Worm (Caenorhabditis elegans): ENCODE measurements around the gene dab-1.
A peak's percentile ranks its signal among the peaks of the same experiment; 100 is the strongest.

dab-1 gene

DNA sequence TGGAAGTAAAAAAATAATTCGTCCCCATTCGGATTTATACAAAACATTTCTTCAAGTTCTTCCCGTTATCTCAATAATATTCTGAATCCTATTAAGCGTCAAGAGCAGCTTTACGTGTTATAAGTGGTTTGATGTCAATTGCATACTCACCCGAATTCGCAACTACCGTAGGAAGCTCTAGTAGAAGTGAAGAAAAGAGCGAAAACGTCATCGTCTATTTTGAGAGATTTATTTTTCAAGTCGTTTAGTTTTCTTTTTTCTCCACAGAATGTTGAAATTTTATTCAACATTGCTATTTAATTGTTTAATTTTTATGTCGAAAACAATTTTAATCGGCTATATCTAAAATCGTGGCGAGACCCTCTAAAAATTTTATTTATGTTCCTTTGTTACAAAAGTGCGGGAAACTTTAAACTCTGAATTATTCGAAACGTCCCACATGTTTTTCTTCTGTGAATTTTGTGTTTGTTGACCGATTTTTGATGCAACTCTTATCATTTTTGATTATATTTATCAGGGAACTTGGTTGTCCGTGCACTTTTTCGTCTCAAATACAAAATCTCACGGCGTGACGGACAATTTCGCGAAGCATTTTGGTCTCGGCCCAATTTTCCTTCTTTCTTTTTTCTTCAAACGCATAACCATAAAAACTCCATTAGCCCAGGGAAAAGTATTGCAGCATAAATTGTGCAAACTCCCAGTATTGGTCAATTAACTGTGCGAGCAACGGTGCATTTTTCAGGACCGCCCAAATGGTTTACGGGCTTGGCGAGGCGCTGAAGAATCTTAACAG, 47.9 kb downstream of the dab-1 start, which contains the start of gene tdc-1:
Gene tdc-1 (plus strand): TSS at position 743 of the 793 bp plus-strand sequence.
- TF ChIP-seq nhr-12 (tag; optimal IDR thresholded peaks at IDR 0.05) (no peak), efl-1 (optimal IDR thresholded peaks at IDR 0.05) (no peak), efl-1 (GFP tag; optimal IDR thresholded peaks at IDR 0.05 in 1 of 2) (peak in 1 of 2 experiments; percentile 66), elt-2 (tag; optimal IDR thresholded peaks at IDR 0.05) (peak; percentile 20)

DNA sequence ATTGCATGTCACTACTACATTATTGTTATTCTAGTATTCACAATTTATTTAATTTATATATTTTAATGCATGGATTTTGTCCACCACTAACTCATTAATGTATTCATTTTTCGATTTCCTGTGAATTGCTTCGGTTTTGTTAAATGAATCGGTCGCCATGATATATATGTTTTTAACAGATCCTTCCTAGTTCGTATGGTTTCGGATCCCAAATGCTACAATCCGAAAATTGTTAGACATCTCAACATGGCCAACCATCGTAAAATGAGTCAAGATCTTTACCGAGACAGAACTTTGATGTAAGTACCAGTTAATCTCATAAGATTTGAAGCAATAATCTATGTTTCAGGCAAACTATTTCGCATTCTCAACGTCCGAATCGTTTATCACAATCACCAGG, 50.9 kb downstream of the dab-1 start:
- TF ChIP-seq elt-2 (tag; optimal IDR thresholded peaks at IDR 0.05): no peak
- no peak for TF ChIP-seq zag-1 (tag; optimal IDR thresholded peaks at IDR 0.05)
- TF ChIP-seq vab-15 (tag; optimal IDR thresholded peaks at IDR 0.05): no peak
- TF ChIP-seq ceh-88 (GFP tag; IDR thresholded peaks at IDR 0.05): no peak
- TF ChIP-seq blmp-1 (tag; optimal IDR thresholded peaks at IDR 0.05): no peak

- TF ChIP-seq dpl-1 (GFP tag; optimal IDR thresholded peaks at IDR 0.05) (peak; percentile 88 to 92 (median 90)), lin-15B (tag; optimal IDR thresholded peaks at IDR 0.05) (peak; percentile 53), lin-39 (tag; optimal IDR thresholded peaks at IDR 0.05) (no peak), unc-130 (tag; optimal IDR thresholded peaks at IDR 0.05) (no peak), unc-62 (GFP tag; optimal IDR thresholded peaks at IDR 0.05) (no peak), C16A3.4 (tag; optimal IDR thresholded peaks at IDR 0.05) (no peak), tbx-2 (tag; optimal IDR thresholded peaks at IDR 0.05) (peak; percentile 4), lsy-2 (tag; optimal IDR thresholded peaks at IDR 0.05) (peak; percentile 68 to 81), alr-1 (tag; optimal IDR thresholded peaks at IDR 0.05; ENCODE audit: borderline replicate concordance) (no peak), pqm-1 (tag; optimal IDR thresholded peaks at IDR 0.05) (no peak), jun-1 (tag; optimal IDR thresholded peaks at IDR 0.05) (no peak), nhr-85 (tag) (peak; percentile 65), hlh-17 (GFP tag; optimal IDR thresholded peaks at IDR 0.05; ENCODE audit: borderline replicate concordance) (no peak), fos-1 (tag; optimal IDR thresholded peaks at IDR 0.05) (peak; percentile 1), ceh-82 (tag; optimal IDR thresholded peaks at IDR 0.05) (peak in 2 of 3 experiments; percentile 33 to 34), F16B12.6 (tag; optimal IDR thresholded peaks at IDR 0.05) (peak; percentile 78), pax-3 (tag; optimal IDR thresholded peaks at IDR 0.05) (no peak), hpl-2 (GFP tag; optimal IDR thresholded peaks at IDR 0.05) (no peak), efl-1 (optimal IDR thresholded peaks at IDR 0.05) (peak; percentile 92 to 95), efl-1 (GFP tag; optimal IDR thresholded peaks at IDR 0.05 in 1 of 2) (peak; percentile 90 to 99), nhr-47 (tag; optimal IDR thresholded peaks at IDR 0.05) (no peak), nhr-11 (tag; optimal IDR thresholded peaks at IDR 0.05) (no peak), skn-1 (tag; optimal IDR thresholded peaks at IDR 0.05) (peak; percentile 39), nhr-71 (tag; optimal IDR thresholded peaks at IDR 0.05) (peak; percentile 46), tlp-1 (tag; optimal IDR thresholded peaks at IDR 0.05) (no peak), nhr-20 (tag; optimal IDR thresholded peaks at IDR 0.05) (peak; percentile 18), nhr-12 (tag; optimal IDR thresholded peaks at IDR 0.05) (no peak), dsc-1 (tag; optimal IDR thresholded peaks at IDR 0.05) (no peak), blmp-1 (tag; optimal IDR thresholded peaks at IDR 0.05) (peak; percentile 55), elt-3 (tag; optimal IDR thresholded peaks at IDR 0.05) (peak in 1 of 6 experiments; percentile 24), snu-23 (GFP tag; optimal IDR thresholded peaks at IDR 0.05) (peak; percentile 40), nhr-19 (GFP tag; conservative IDR thresholded peaks at IDR 0.05) (0 out of 2 replicates have a peak, but pooled peaks have one; percentile 25), rnt-1 (tag; optimal IDR thresholded peaks at IDR 0.05) (peak; percentile 33), unc-98 (GFP tag; IDR thresholded peaks at IDR 0.05) (no peak), lin-35 (GFP tag; optimal IDR thresholded peaks at IDR 0.05) (peak; percentile 91 to 96), xbp-1 (tag; optimal IDR thresholded peaks at IDR 0.05) (peak; percentile 13)
Measured at ce11 chrII:8276057-8276456, 53.9 kb downstream of the dab-1 start, which contains the start of the genes gei-14 and slc-25A32. Gene gei-14, minus strand, starts transcription at chrII:8276231. Gene slc-25A32, plus strand, starts transcription at chrII:8276298.
